Fruit fly (Drosophila melanogaster) whole organism, pupa: Measurements from ENCODE around the gene CG16852.

Experiments used
- CG10348 ChIP-seq: fragments of 200-800 bp; sonication (Bioruptor generic); IDR thresholded peaks from 2 replicates; pipeline ENCODE4 v1.3.6; 2022; ENCODE audit warnings: missing biosample characterization, missing genetic modification characterization
- CG12605 ChIP-seq: fragments of 200-800 bp; sonication (Bioruptor generic); IDR thresholded peaks from 2 replicates; pipeline ENCODE4 v1.3.6; 2022; ENCODE audit warnings: missing biosample characterization, missing genetic modification characterization
- CG13204 ChIP-seq: fragments of 200-800 bp; sonication (Bioruptor generic); optimal IDR thresholded peaks from 2 replicates; lab custom pipeline; 2018; ENCODE audit warnings: missing biosample characterization, mild to moderate bottlenecking, missing genetic modification characterization, moderate library complexity
- CG14655 ChIP-seq: fragments of 200-800 bp; sonication (Bioruptor generic); optimal IDR thresholded peaks from 3 replicates; lab custom pipeline; 2017; ENCODE audit warnings: mild to moderate bottlenecking, missing biosample characterization, missing genetic modification reagents, missing genetic modification characterization
- CG15710 ChIP-seq: fragments of 200-800 bp; sonication (Bioruptor generic); optimal IDR thresholded peaks from 2 replicates; lab custom pipeline; 2018; ENCODE audit warnings: missing biosample characterization, mild to moderate bottlenecking, missing genetic modification characterization, moderate library complexity
- CG17806 ChIP-seq: fragments of 200-800 bp; sonication (Bioruptor generic); optimal IDR thresholded peaks from 2 replicates; lab custom pipeline; 2018; ENCODE audit warnings: missing biosample characterization, mild to moderate bottlenecking, missing genetic modification characterization, moderate library complexity
- CG32121 ChIP-seq: fragments of 200-800 bp; sonication (Bioruptor generic); IDR thresholded peaks from 2 replicates; pipeline ENCODE4 v1.3.6; 2022; ENCODE audit warnings: missing biosample characterization, missing genetic modification characterization
- CG34367 ChIP-seq: fragments of 200-800 bp; sonication (Bioruptor generic); optimal IDR thresholded peaks from 2 replicates; lab custom pipeline; 2018; ENCODE audit warnings: missing biosample characterization, mild to moderate bottlenecking, missing genetic modification characterization
- CG4496 ChIP-seq: fragments of 200-800 bp; sonication (Bioruptor generic); IDR thresholded peaks from 3 replicates; pipeline ENCODE4 v1.3.6; 2022; ENCODE audit warnings: missing biosample characterization, missing genetic modification characterization
- CG8159 ChIP-seq: fragments of 200-800 bp; sonication (Bioruptor generic); optimal IDR thresholded peaks from 3 replicates; lab custom pipeline; 2018; ENCODE audit warnings: missing biosample characterization, mild to moderate bottlenecking, missing genetic modification characterization, moderate library complexity
- CG8301 ChIP-seq: fragments of 200-800 bp; sonication (Bioruptor generic); optimal IDR thresholded peaks from 2 replicates; lab custom pipeline; 2018; ENCODE audit warnings: missing biosample characterization, mild to moderate bottlenecking, missing genetic modification characterization
- CG9948 ChIP-seq: fragments of 200-800 bp; sonication (Bioruptor generic); optimal IDR thresholded peaks from 2 replicates; lab custom pipeline; 2018; ENCODE audit warnings: missing biosample characterization, mild to moderate bottlenecking, missing genetic modification characterization, moderate library complexity
- D1 ChIP-seq: fragments of 200-800 bp; sonication (Bioruptor generic); optimal IDR thresholded peaks from 2 replicates; lab custom pipeline; 2018; ENCODE audit warnings: missing biosample characterization, mild to moderate bottlenecking, missing genetic modification characterization, moderate library complexity
- EcR ChIP-seq: fragments of 200-800 bp; sonication (Bioruptor generic); optimal IDR thresholded peaks from 3 replicates; lab custom pipeline; 2019; ENCODE audit warnings: missing biosample characterization, missing genetic modification characterization, mild to moderate bottlenecking, moderate library complexity, missing genetic modification reagents
- Ets98B ChIP-seq: fragments of 200-800 bp; sonication (Bioruptor generic); IDR thresholded peaks from 2 replicates; pipeline ENCODE4 v1.3.6; 2022; ENCODE audit warnings: missing biosample characterization, missing genetic modification characterization
- Pif1A ChIP-seq: fragments of 200-800 bp; sonication (Bioruptor generic); optimal IDR thresholded peaks from 3 replicates; lab custom pipeline; 2016; ENCODE audit warnings: missing biosample characterization, missing genetic modification characterization
- Pif1B ChIP-seq: fragments of 200-800 bp; sonication (Bioruptor generic); optimal IDR thresholded peaks from 3 replicates; lab custom pipeline; 2016; ENCODE audit warnings: missing biosample characterization, missing genetic modification characterization
- Snoo ChIP-seq: fragments of 200-800 bp; sonication (Bioruptor generic); optimal IDR thresholded peaks from 3 replicates; lab custom pipeline; 2017; ENCODE audit warnings: missing biosample characterization, mild to moderate bottlenecking, missing genetic modification characterization, inconsistent platforms
- fd96Ca ChIP-seq: fragments of 200-800 bp; sonication (Bioruptor generic); IDR thresholded peaks from 3 replicates; pipeline ENCODE4 v1.3.6; 2022; ENCODE audit warnings: missing biosample characterization, missing genetic modification characterization
- gl ChIP-seq: fragments of 200-800 bp; sonication (Bioruptor generic); optimal IDR thresholded peaks from 2 replicates; lab custom pipeline; 2018; ENCODE audit warnings: missing biosample characterization, mild to moderate bottlenecking, missing genetic modification characterization
- rn ChIP-seq: fragments of 200-800 bp; sonication (Bioruptor generic); IDR thresholded peaks from 2 replicates; pipeline ENCODE4 v1.3.6; 2022; ENCODE audit warnings: missing biosample characterization, missing genetic modification characterization

The CG16852 gene

DNA sequence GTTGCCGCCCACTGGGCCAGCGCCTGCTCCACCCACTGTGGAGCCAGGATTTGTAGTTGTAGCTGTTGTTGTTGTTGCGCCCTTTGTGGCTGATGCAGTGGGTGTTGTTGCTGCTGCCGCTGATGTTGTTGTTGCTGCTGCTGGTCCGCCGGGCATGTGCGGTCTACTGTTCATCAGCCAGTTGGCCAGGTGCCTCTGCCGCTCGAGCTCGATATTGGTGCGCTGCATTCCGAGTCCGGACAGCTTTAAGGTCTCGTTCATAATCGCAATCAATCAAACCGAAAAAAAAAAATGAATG, 27.6 kb upstream of the CG16852 start:
- TF ChIP-seq CG9948 (no peak), CG4496 (no peak), CG13204 (peak; percentile 97), gl (no peak)

DNA sequence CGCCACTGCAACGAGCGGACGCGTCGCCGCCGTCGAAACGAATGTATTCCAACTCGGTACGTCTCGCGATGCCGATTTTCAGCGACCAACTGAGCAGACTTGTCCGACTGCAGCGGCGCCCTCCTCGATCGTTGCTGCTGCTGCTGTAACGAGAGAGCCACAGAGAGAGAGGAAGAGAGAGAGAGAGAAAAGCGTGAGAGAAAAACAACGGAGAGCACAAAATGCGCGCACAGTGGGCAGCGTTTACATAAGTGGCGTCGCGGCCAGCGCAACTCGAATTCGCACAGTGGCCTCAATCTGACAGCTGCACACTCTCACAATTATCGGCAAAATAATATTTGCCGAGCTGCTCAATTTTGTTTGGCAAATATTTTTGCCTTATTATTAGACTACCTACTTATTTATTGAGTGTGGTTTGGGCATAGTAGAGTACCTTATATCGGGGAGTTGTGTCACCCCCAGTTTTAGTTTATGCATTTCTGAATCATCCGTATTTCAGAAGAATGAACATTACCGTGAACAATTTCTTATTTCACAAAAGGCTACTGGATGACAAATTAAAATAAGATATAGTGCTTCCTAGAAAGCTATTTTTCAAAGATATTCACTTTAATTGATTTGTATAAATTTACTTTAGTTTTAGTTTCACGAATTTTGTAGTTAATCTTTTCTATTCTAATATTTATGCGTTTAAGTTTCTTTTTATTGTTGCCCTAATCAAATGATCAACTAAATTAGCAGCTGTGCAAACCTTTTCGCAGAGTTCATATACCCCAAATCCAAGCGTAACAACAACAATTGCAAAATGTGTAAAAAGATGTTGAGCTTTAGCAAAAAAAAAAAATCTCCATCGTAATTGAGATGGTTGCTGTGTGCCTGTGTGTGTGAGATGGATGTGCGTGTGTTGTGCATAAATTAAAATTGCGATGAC, 27.0 kb upstream of the CG16852 start:
- peak; percentile 85 for TF ChIP-seq CG13204
- TF ChIP-seq CG8159 (tag; lab: Kevin White, UChicago), result peak; percentile 51
- peak; percentile 15 for TF ChIP-seq CG9948
- TF ChIP-seq CG32121, result no peak; the same call in 1 of the 2 replicates
- TF ChIP-seq CG17806 (tag; lab: Kevin White, UChicago), result peak; percentile 29
- TF ChIP-seq CG12605 (GFP tag; lab: Robert Waterston, UW), result peak; percentile 77
- peak; percentile 79 for TF ChIP-seq Ets98B
- TF ChIP-seq fd96Ca (GFP tag; lab: Robert Waterston, UW), result peak; percentile 68; the same call in 2 of the 3 replicates
- no peak for TF ChIP-seq EcR (GFP tag; lab: Kevin White, UChicago)
- no peak for TF ChIP-seq Snoo (tag; lab: Kevin White, UChicago)
- TF ChIP-seq CG10348 (GFP tag; lab: Robert Waterston, UW), result no peak
- TF ChIP-seq D1 (tag; lab: Kevin White, UChicago), result peak; percentile 25
- TF ChIP-seq CG4496, result peak; percentile 62
- peak; percentile 20 for TF ChIP-seq gl
- TF ChIP-seq Pif1A (GFP tag; lab: Kevin White, UChicago), result peak; percentile 19
- TF ChIP-seq Pif1B (GFP tag; lab: Kevin White, UChicago), result peak; percentile 50
- peak; percentile 70 for TF ChIP-seq CG14655 (GFP tag; lab: Kevin White, UChicago)
- no peak for TF ChIP-seq rn
- TF ChIP-seq CG15710 (tag; lab: Kevin White, UChicago), result peak; percentile 37
- TF ChIP-seq CG8301, result peak; percentile 42
- TF ChIP-seq, all 21 proteins: peak for 15

DNA sequence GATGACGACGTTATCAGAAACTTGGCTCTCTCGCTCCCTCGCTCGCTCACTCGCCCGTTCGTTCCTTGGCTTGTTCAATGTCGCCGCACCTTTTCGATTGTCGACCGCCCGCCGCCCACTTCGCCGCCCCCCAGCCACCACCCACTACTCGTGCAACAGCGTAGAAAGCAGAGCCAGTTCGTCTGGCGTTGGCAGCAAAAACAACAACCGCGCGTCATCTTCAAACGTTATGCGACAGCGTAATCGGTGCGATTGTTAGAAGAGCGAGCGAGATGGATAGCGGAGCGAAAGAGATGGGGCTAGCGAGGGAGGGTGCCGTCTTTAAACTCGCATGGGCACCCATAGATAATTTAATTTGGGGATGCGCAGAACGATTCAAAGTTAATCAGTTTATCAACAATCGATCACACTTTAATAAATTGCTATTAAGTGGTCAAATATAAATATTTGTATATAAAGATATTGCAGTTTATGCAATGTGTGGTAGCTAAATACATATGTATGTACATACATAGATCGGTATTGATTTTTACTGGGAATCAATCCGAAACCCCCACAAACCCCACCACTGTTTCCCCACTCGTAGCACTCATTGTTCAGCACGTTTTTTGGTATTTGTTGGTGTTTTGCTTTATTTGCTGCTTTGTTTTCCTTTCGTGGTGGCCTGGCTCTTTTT, 26.2 kb upstream of the CG16852 start:
- TF ChIP-seq CG15710 (tag; lab: Kevin White, UChicago) (peak; percentile 39), Pif1B (GFP tag; lab: Kevin White, UChicago) (no peak), CG17806 (tag; lab: Kevin White, UChicago) (no peak), CG8301 (peak; percentile 16), fd96Ca (GFP tag; lab: Robert Waterston, UW) (peak; percentile 52; the same call in 2 of the 3 replicates), CG14655 (GFP tag; lab: Kevin White, UChicago) (peak; percentile 18), D1 (tag; lab: Kevin White, UChicago) (no peak), CG8159 (tag; lab: Kevin White, UChicago) (no peak), CG4496 (peak; percentile 2; the same call in 1 of the 3 replicates), CG32121 (peak; percentile 38), CG13204 (peak; percentile 83), Pif1A (GFP tag; lab: Kevin White, UChicago) (no peak), CG34367 (tag; lab: Kevin White, UChicago) (no peak), CG10348 (GFP tag; lab: Robert Waterston, UW) (peak; percentile 53; the same call in 1 of the 2 replicates), Snoo (tag; lab: Kevin White, UChicago) (peak; percentile 78), EcR (GFP tag; lab: Kevin White, UChicago) (peak; percentile 86), rn (no peak), Ets98B (peak; percentile 7), gl (no peak), CG12605 (GFP tag; lab: Robert Waterston, UW) (0 out of 2 replicates have a peak, but pooled peaks have one; percentile 13), CG9948 (no peak)

DNA sequence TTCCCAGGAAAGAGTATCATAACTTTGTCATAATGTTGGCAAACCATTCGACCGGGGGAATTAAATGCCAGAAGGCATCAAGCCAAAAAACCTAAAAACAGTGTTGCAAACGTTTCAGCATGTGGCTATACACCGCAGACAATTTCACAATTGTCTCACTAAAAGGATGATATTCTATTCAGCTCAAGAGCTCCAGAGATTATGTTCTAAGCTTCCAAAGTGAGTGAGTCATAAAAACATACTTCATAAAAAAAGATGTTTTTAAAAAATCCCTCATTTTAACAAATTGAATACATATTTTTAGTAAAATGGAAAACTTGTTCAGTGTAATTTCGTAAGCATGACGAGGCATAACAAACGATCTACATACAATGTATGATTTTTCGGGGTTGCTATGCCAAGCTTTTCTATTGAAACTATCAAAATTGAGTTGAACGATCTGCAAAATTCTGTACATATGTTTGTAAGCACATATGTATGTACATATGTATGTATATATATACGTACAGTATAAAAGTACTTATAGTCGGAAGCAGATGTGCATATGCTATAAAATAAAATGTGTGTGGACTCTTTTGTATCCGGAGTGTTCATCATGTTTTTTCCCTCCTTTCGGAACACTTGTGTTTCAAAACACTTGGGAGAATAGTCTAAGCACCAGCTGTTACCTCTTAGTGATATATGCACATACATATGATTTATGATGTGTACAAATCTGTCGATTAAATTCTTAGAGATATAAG, 25.4 kb upstream of the CG16852 start:
- TF ChIP-seq CG8159 (tag; lab: Kevin White, UChicago) (peak; percentile 34), CG8301 (peak; percentile 7), D1 (tag; lab: Kevin White, UChicago) (no peak), CG14655 (GFP tag; lab: Kevin White, UChicago) (peak; percentile 0), CG17806 (tag; lab: Kevin White, UChicago) (peak; percentile 54), Pif1B (GFP tag; lab: Kevin White, UChicago) (no peak), CG34367 (tag; lab: Kevin White, UChicago) (no peak), CG12605 (GFP tag; lab: Robert Waterston, UW) (no peak), CG4496 (peak; percentile 42; the same call in 2 of the 3 replicates), Ets98B (peak; percentile 56), Pif1A (GFP tag; lab: Kevin White, UChicago) (peak; percentile 72), CG32121 (peak; percentile 21; the same call in 1 of the 2 replicates)
- TF ChIP-seq, all 21 proteins: peak for 8

DNA sequence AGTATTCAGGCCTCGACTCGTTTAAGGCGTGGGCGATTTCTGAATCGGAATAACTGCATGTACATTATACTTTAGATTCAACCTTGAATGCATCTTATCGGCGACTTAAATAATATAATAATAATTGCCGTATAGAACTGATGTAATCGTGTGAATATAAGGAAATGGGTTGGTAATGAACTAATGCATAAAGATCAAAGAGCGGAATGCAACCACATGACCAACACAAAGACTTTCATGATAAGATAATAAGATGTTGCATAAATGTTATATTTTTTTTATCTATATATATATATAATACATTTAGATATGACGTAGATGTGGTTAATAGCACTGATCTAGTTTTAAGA, 24.9 kb upstream of the CG16852 start:
- no peak for TF ChIP-seq rn
- TF ChIP-seq CG34367 (tag; lab: Kevin White, UChicago), result no peak
- no peak for TF ChIP-seq Snoo (tag; lab: Kevin White, UChicago)
- no peak for TF ChIP-seq Pif1B (GFP tag; lab: Kevin White, UChicago)
- TF ChIP-seq CG10348 (GFP tag; lab: Robert Waterston, UW), result no peak
- no peak for TF ChIP-seq CG8159 (tag; lab: Kevin White, UChicago)
- no peak for TF ChIP-seq CG9948
- no peak for TF ChIP-seq CG15710 (tag; lab: Kevin White, UChicago)
- TF ChIP-seq CG13204, result no peak
- TF ChIP-seq EcR (GFP tag; lab: Kevin White, UChicago), result no peak
- no peak for TF ChIP-seq fd96Ca (GFP tag; lab: Robert Waterston, UW)
- no peak for TF ChIP-seq Ets98B
- TF ChIP-seq gl, result no peak
- no peak for TF ChIP-seq CG12605 (GFP tag; lab: Robert Waterston, UW)
- TF ChIP-seq CG32121, result no peak
- no peak for TF ChIP-seq CG14655 (GFP tag; lab: Kevin White, UChicago)
- no peak for TF ChIP-seq CG8301
